Fruit fly (Drosophila melanogaster) whole organism, embryonic: ENCODE results near the gene TotM.

Source experiments
- B-H1 ChIP-seq: fragments of 200-800 bp; sonication (Bioruptor generic); IDR thresholded peaks from 3 replicates; pipeline ENCODE4 v1.3.6; 2022; ENCODE audit warnings: missing biosample characterization, missing genetic modification characterization
- CG10431 ChIP-seq: fragments of 200-800 bp; sonication (Bioruptor generic); optimal IDR thresholded peaks from 3 replicates; lab custom pipeline; 2018; ENCODE audit warnings: missing biosample characterization, mild to moderate bottlenecking, missing genetic modification characterization
- CG10462 ChIP-seq: fragments of 200-800 bp; sonication (Bioruptor generic); optimal IDR thresholded peaks from 2 replicates; lab custom pipeline; 2016; ENCODE audit warnings: missing biosample characterization, missing genetic modification characterization
- CG10959 ChIP-seq: fragments of 200-800 bp; sonication (Bioruptor generic); IDR thresholded peaks from 2 replicates; pipeline ENCODE4 v1.3.6; 2022; ENCODE audit warnings: missing biosample characterization, missing genetic modification characterization
- CG11247 ChIP-seq: fragments of 200-800 bp; sonication (Bioruptor generic); IDR thresholded peaks from 2 replicates; pipeline ENCODE4 v1.3.6; 2022; ENCODE audit warnings: missing biosample characterization, missing genetic modification characterization
- CG13123 ChIP-seq: fragments of 200-800 bp; sonication (Bioruptor generic); optimal IDR thresholded peaks from 2 replicates; lab custom pipeline; 2016; ENCODE audit warnings: missing biosample characterization, missing genetic modification characterization
- CG1603 ChIP-seq: fragments of 200-800 bp; sonication (Bioruptor generic); optimal IDR thresholded peaks from 2 replicates; lab custom pipeline; 2019; ENCODE audit warnings: missing biosample characterization, mild to moderate bottlenecking, missing genetic modification characterization, moderate library complexity
- CG16863 ChIP-seq: fragments of 200-800 bp; sonication (Bioruptor generic); optimal IDR thresholded peaks from 3 replicates; lab custom pipeline; 2016; ENCODE audit warnings: missing biosample characterization, missing genetic modification characterization
- CG17328 ChIP-seq: fragments of 200-800 bp; sonication (Bioruptor generic); IDR thresholded peaks from 2 replicates; pipeline ENCODE4 v1.3.6; 2022; ENCODE audit warnings: missing biosample characterization, missing genetic modification characterization
- CG17385 ChIP-seq: fragments of 200-800 bp; sonication (Bioruptor generic); optimal IDR thresholded peaks from 3 replicates; lab custom pipeline; 2018; ENCODE audit warnings: missing biosample characterization, mild to moderate bottlenecking, missing genetic modification characterization
- CG3163 ChIP-seq: fragments of 200-800 bp; sonication (Bioruptor generic); optimal IDR thresholded peaks from 3 replicates; lab custom pipeline; 2016; ENCODE audit warnings: missing biosample characterization, missing genetic modification characterization
- CG32772 ChIP-seq: fragments of 200-800 bp; sonication (Bioruptor generic); IDR thresholded peaks from 2 replicates; pipeline ENCODE4 v1.3.6; 2022; ENCODE audit warnings: missing biosample characterization, missing genetic modification characterization
- CG3726 ChIP-seq: fragments of 200-800 bp; sonication (Bioruptor generic); IDR thresholded peaks from 3 replicates; pipeline ENCODE4, ENCODE4 v1.3.6; 2022; ENCODE audit warnings: missing biosample characterization, missing genetic modification characterization
- CG4404 ChIP-seq: fragments of 200-800 bp; sonication (Bioruptor generic); IDR thresholded peaks from 2 replicates; pipeline ENCODE4 v1.3.6; 2022; ENCODE audit warnings: missing biosample characterization, missing genetic modification characterization
- CG9609 ChIP-seq: fragments of 200-800 bp; sonication (Bioruptor generic); optimal IDR thresholded peaks from 3 replicates; lab custom pipeline; 2016; ENCODE audit warnings: missing biosample characterization, missing genetic modification characterization
- CG9727 ChIP-seq: fragments of 200-800 bp; sonication (Bioruptor generic); optimal IDR thresholded peaks from 3 replicates; lab custom pipeline; 2017; ENCODE audit warnings: missing biosample characterization, mild to moderate bottlenecking, missing genetic modification characterization
- CG9797 ChIP-seq: fragments of 200-800 bp; sonication (Bioruptor generic); optimal IDR thresholded peaks from 3 replicates; lab custom pipeline; 2018; ENCODE audit warnings: missing biosample characterization, mild to moderate bottlenecking, missing genetic modification characterization
- CG9817 ChIP-seq: fragments of 200-800 bp; sonication (Bioruptor generic); optimal IDR thresholded peaks from 2 replicates; lab custom pipeline; 2018; ENCODE audit warnings: missing biosample characterization, mild to moderate bottlenecking, missing genetic modification characterization, moderate library complexity
- CG9876 ChIP-seq: fragments of 200-800 bp; sonication (Bioruptor generic); optimal IDR thresholded peaks from 2 replicates; lab custom pipeline; 2016; ENCODE audit warnings: missing biosample characterization, missing genetic modification characterization
- Chrac-16 ChIP-seq: fragments of 200-800 bp; sonication (Bioruptor generic); optimal IDR thresholded peaks from 3 replicates; lab custom pipeline; 2016; ENCODE audit warnings: missing biosample characterization, missing genetic modification characterization
- Dbx ChIP-seq: fragments of 200-800 bp; sonication (Bioruptor generic); IDR thresholded peaks from 3 replicates; pipeline ENCODE4 v1.3.6; 2022; ENCODE audit warnings: missing biosample characterization, missing genetic modification characterization
- Ets65A ChIP-seq: fragments of 200-800 bp; sonication (Bioruptor generic); peaks from one replicate; lab custom pipeline; 2016; ENCODE audit warnings: missing biosample characterization, missing genetic modification characterization
- Fer1 ChIP-seq: fragments of 200-800 bp; sonication (Bioruptor generic); optimal IDR thresholded peaks from 2 replicates; lab custom pipeline; 2017; ENCODE audit warnings: missing biosample characterization, mild to moderate bottlenecking, missing genetic modification characterization
- Gsc ChIP-seq: fragments of 200-800 bp; sonication (Bioruptor generic); IDR thresholded peaks from 2 replicates; pipeline ENCODE4 v1.3.6; 2022; ENCODE audit warnings: missing biosample characterization, missing genetic modification characterization
- HLH4C ChIP-seq: fragments of 200-800 bp; sonication (Bioruptor generic); IDR thresholded peaks from 3 replicates; pipeline ENCODE4 v1.3.6; 2022; ENCODE audit warnings: missing biosample characterization, missing genetic modification characterization; ENCODE audit not compliant: partially characterized antibody
- Hr3 ChIP-seq: fragments of 200-800 bp; sonication (Bioruptor generic); optimal IDR thresholded peaks from 3 replicates; lab custom pipeline; 2016; ENCODE audit warnings: missing biosample characterization, missing genetic modification characterization
- Lhr ChIP-seq: fragments of 200-800 bp; sonication (Bioruptor generic); optimal IDR thresholded peaks from 3 replicates; lab custom pipeline; 2017; ENCODE audit warnings: mild to moderate bottlenecking, missing biosample characterization, missing genetic modification reagents, missing genetic modification characterization
- Mes4 ChIP-seq: fragments of 200-800 bp; sonication (Bioruptor generic); optimal IDR thresholded peaks from 2 replicates; lab custom pipeline; 2016; ENCODE audit warnings: missing biosample characterization, missing genetic modification characterization
- PHDP ChIP-seq: fragments of 200-800 bp; sonication (Bioruptor generic); optimal IDR thresholded peaks from 3 replicates; lab custom pipeline; 2018; ENCODE audit warnings: missing biosample characterization, mild to moderate bottlenecking, missing genetic modification characterization, moderate library complexity
- Ptx1 ChIP-seq: fragments of 200-800 bp; sonication (Bioruptor generic); IDR thresholded peaks from 2 replicates; pipeline ENCODE4 v1.3.6; 2022; ENCODE audit warnings: missing biosample characterization, missing genetic modification characterization
- Scr ChIP-seq: fragments of 200-800 bp; sonication (Bioruptor generic); IDR thresholded peaks from 2 replicates; pipeline ENCODE4 v1.3.6; 2022; ENCODE audit warnings: missing biosample characterization, missing genetic modification characterization; ENCODE audit not compliant: partially characterized antibody
- Sox100B ChIP-seq: fragments of 200-800 bp; sonication (Bioruptor generic); optimal IDR thresholded peaks from 3 replicates; lab custom pipeline; 2018; ENCODE audit warnings: missing biosample characterization, mild to moderate bottlenecking, missing genetic modification characterization
- Sox102F ChIP-seq: fragments of 200-800 bp; sonication (Bioruptor generic); optimal IDR thresholded peaks from 2 replicates; lab custom pipeline; 2018; ENCODE audit warnings: missing biosample characterization, mild to moderate bottlenecking, missing genetic modification characterization, moderate library complexity
- Tbp ChIP-seq: fragments of >200 bp; optimal IDR thresholded peaks from 2 replicates; lab custom pipeline; 2018; ENCODE audit warnings: missing biosample characterization, missing genetic modification characterization
- bowl ChIP-seq: fragments of 200-800 bp; sonication (Bioruptor generic); IDR thresholded peaks from 2 replicates; pipeline ENCODE4 v1.3.6; 2022; ENCODE audit warnings: missing biosample characterization, missing genetic modification characterization
- cato ChIP-seq: fragments of 200-800 bp; sonication (Bioruptor generic); optimal IDR thresholded peaks from 2 replicates; lab custom pipeline; 2016; ENCODE audit warnings: missing biosample characterization, missing genetic modification characterization, borderline replicate concordance
- dm ChIP-seq: fragments of 200-800 bp; sonication (Bioruptor generic); optimal IDR thresholded peaks from 3 replicates; lab custom pipeline; 2016; ENCODE audit warnings: missing biosample characterization, missing genetic modification characterization
- dpn ChIP-seq, 2 experiments: fragments of 200-800 bp; sonication (Bioruptor generic); optimal IDR thresholded peaks; 3 replicates each; lab custom pipeline; 2016; ENCODE audit warnings: missing biosample characterization in 2 of 2, missing genetic modification characterization in 2 of 2
- en ChIP-seq: fragments of 200-800 bp; sonication (Bioruptor generic); optimal IDR thresholded peaks from 2 replicates; lab custom pipeline; 2016; ENCODE audit warnings: missing biosample characterization, missing genetic modification characterization
- fd96Cb ChIP-seq: fragments of 200-800 bp; sonication (Bioruptor generic); optimal IDR thresholded peaks from 2 replicates; lab custom pipeline; 2018; ENCODE audit warnings: missing biosample characterization, mild to moderate bottlenecking, missing genetic modification characterization, moderate library complexity
- ftz-f1 ChIP-seq: fragments of 200-800 bp; sonication (Bioruptor generic); optimal IDR thresholded peaks from 2 replicates; lab custom pipeline; 2016; ENCODE audit warnings: missing biosample characterization, missing genetic modification characterization
- gro ChIP-seq: fragments of 200-800 bp; sonication (Bioruptor generic); optimal IDR thresholded peaks from 2 replicates; lab custom pipeline; 2016; ENCODE audit warnings: missing biosample characterization, missing genetic modification characterization
- hkb ChIP-seq, 2 experiments: fragments of 200-800 bp in 1 of 2; fragments of >200 bp in 1 of 2; sonication (Bioruptor generic) in 1 of 2; IDR thresholded peaks in 1 of 2; optimal IDR thresholded peaks in 1 of 2; 2 replicates each; pipeline versions ENCODE4 v1.3.6 to Lab custom; 2017 to 2022; ENCODE audit warnings: missing biosample characterization in 1 of 2, missing genetic modification characterization in 1 of 2
- jumu ChIP-seq: fragments of 200-800 bp; sonication (Bioruptor generic); optimal IDR thresholded peaks from 3 replicates; lab custom pipeline; 2016; ENCODE audit warnings: missing biosample characterization, missing genetic modification characterization
- lmd ChIP-seq: fragments of 200-800 bp; sonication (Bioruptor generic); IDR thresholded peaks from 2 replicates; pipeline ENCODE4 v1.3.6; 2022; ENCODE audit warnings: missing biosample characterization, missing genetic modification characterization
- mld ChIP-seq: fragments of 200-800 bp; sonication (Bioruptor generic); IDR thresholded peaks from 3 replicates; pipeline ENCODE4 v1.3.6; 2022; ENCODE audit warnings: missing biosample characterization, missing genetic modification characterization; ENCODE audit not compliant: partially characterized antibody
- pum ChIP-seq: fragments of 200-800 bp; sonication (Bioruptor generic); optimal IDR thresholded peaks from 2 replicates; lab custom pipeline; 2016; ENCODE audit warnings: missing biosample characterization, missing genetic modification characterization
- rib ChIP-seq: fragments of 200-800 bp; sonication (Bioruptor generic); IDR thresholded peaks from 2 replicates; pipeline ENCODE4 v1.3.6; 2022; ENCODE audit warnings: missing biosample characterization, missing genetic modification characterization
- sna ChIP-seq: fragments of 200-800 bp; sonication (Bioruptor generic); IDR thresholded peaks from 2 replicates; pipeline ENCODE4 v1.3.6; 2022; ENCODE audit warnings: missing biosample characterization, missing genetic modification characterization; ENCODE audit not compliant: partially characterized antibody

Gene TotM

dm6 chr2L:5324958-5325850 is 4.5 kb upstream of the TotM start (continued):
- peak; percentile 34 for TF ChIP-seq rib
- peak; percentile 53; the same call in 1 of the 3 replicates for TF ChIP-seq CG3726 (GFP tag; lab: Robert Waterston, UW)
- peak; percentile 44 for TF ChIP-seq Chrac-16 (GFP tag; lab: Kevin White, UChicago)
- TF ChIP-seq CG17328: peak; percentile 61
- TF ChIP-seq hkb (optimal IDR thresholded peaks at IDR 0.05; lab: Kevin White, UChicago): no peak
- peak; percentile 70 for TF ChIP-seq hkb (GFP tag; IDR thresholded peaks at IDR 0.05; lab: Robert Waterston, UW)
- no peak for TF ChIP-seq jumu (GFP tag; lab: Kevin White, UChicago)
- no peak for TF ChIP-seq gro (GFP tag; lab: Kevin White, UChicago)
- TF ChIP-seq Lhr (GFP tag; lab: Kevin White, UChicago): no peak
- TF ChIP-seq Tbp: no peak
- TF ChIP-seq mld (GFP tag; lab: Robert Waterston, UW): no peak; the same call in 2 of the 3 replicates
- TF ChIP-seq CG10462 (GFP tag; lab: Kevin White, UChicago): no peak
- peak; percentile 30 for TF ChIP-seq dm (GFP tag; lab: Kevin White, UChicago)
- peak; percentile 93 for TF ChIP-seq CG17385 (GFP tag; lab: Kevin White, UChicago)
- TF ChIP-seq sna (GFP tag; lab: Robert Waterston, UW): peak; percentile 70
- peak; percentile 62 for TF ChIP-seq lmd (GFP tag; lab: Robert Waterston, UW)
- TF ChIP-seq CG16863 (GFP tag; lab: Kevin White, UChicago): peak; percentile 3
- TF ChIP-seq HLH4C: peak; percentile 64
- peak; percentile 21 for TF ChIP-seq CG9797 (GFP tag; lab: Kevin White, UChicago)
- TF ChIP-seq CG4404 (GFP tag; lab: Robert Waterston, UW): no peak
- peak; percentile 17 for TF ChIP-seq fd96Cb (tag; lab: Kevin White, UChicago)
- no peak for TF ChIP-seq CG3163
- TF ChIP-seq Gsc (GFP tag; lab: Robert Waterston, UW): no peak
- TF ChIP-seq CG32772 (GFP tag; lab: Robert Waterston, UW): peak; percentile 64
- TF ChIP-seq Sox100B: no peak
- no peak for TF ChIP-seq en (GFP tag; lab: Kevin White, UChicago)
- TF ChIP-seq CG9727: peak; percentile 39
- peak; percentile 49 to 62 for TF ChIP-seq dpn (GFP tag; optimal IDR thresholded peaks at IDR 0.05; lab: Kevin White, UChicago)
- peak; percentile 37; the same call in 1 of the 2 replicates for TF ChIP-seq bowl (GFP tag; lab: Robert Waterston, UW)
- TF ChIP-seq CG11247 (GFP tag; lab: Robert Waterston, UW): 0 out of 2 replicates have a peak, but pooled peaks have one; percentile 46
- no peak for TF ChIP-seq ftz-f1 (GFP tag; lab: Kevin White, UChicago)
- TF ChIP-seq Scr (GFP tag; lab: Robert Waterston, UW): peak; percentile 77
- peak; percentile 4 for TF ChIP-seq CG9817
- TF ChIP-seq B-H1 (GFP tag; lab: Robert Waterston, UW): peak; percentile 41; the same call in 2 of the 3 replicates
- peak; percentile 35 for TF ChIP-seq Ets65A (GFP tag; lab: Kevin White, UChicago)
- TF ChIP-seq PHDP (tag; lab: Kevin White, UChicago): peak; percentile 21
- TF ChIP-seq CG9876 (GFP tag; lab: Kevin White, UChicago): no peak
- TF ChIP-seq Fer1 (GFP tag; lab: Kevin White, UChicago): peak; percentile 20
- TF ChIP-seq Sox102F (GFP tag; lab: Kevin White, UChicago): peak; percentile 59
- peak; percentile 76 for TF ChIP-seq Ptx1
- TF ChIP-seq CG10959 (GFP tag; lab: Robert Waterston, UW): no peak
- TF ChIP-seq CG9609 (GFP tag; lab: Kevin White, UChicago): no peak
- TF ChIP-seq Dbx (GFP tag; lab: Robert Waterston, UW): peak; percentile 77; the same call in 2 of the 3 replicates
- TF ChIP-seq cato: no peak
- TF ChIP-seq CG1603: no peak
- no peak for TF ChIP-seq Mes4 (GFP tag; lab: Kevin White, UChicago)
- no peak for TF ChIP-seq pum (GFP tag; lab: Kevin White, UChicago)
- TF ChIP-seq CG10431: no peak
- TF ChIP-seq Hr3 (GFP tag; lab: Kevin White, UChicago): no peak
- TF ChIP-seq CG13123: no peak
